Fruit fly (Drosophila melanogaster) whole organism, embryonic: ENCODE data around the gene mRpL10.

Source experiments
- Antp ChIP-seq: fragments of 200-800 bp; sonication (Bioruptor generic); optimal IDR thresholded peaks from 3 replicates; lab custom pipeline; 2016; ENCODE audit warnings: missing biosample characterization, missing genetic modification characterization
- B-H2 ChIP-seq: fragments of 200-800 bp; sonication (Bioruptor generic); optimal IDR thresholded peaks from 2 replicates; lab custom pipeline; 2018; ENCODE audit warnings: missing biosample characterization, mild to moderate bottlenecking, missing genetic modification characterization
- BEAF-32 ChIP-seq: fragments of 200-800 bp; sonication (Bioruptor generic); optimal IDR thresholded peaks from 3 replicates; lab custom pipeline; 2017; ENCODE audit warnings: missing biosample characterization, missing genetic modification characterization, mild to moderate bottlenecking, moderate library complexity, missing genetic modification reagents
- CG11247 ChIP-seq: fragments of 200-800 bp; sonication (Bioruptor generic); IDR thresholded peaks from 2 replicates; pipeline ENCODE4 v1.3.6; 2022; ENCODE audit warnings: missing biosample characterization, missing genetic modification characterization
- CG12155 ChIP-seq: fragments of 200-800 bp; sonication (Bioruptor generic); optimal IDR thresholded peaks from 3 replicates; lab custom pipeline; 2016; ENCODE audit warnings: missing biosample characterization, missing genetic modification characterization
- CG1233 ChIP-seq: fragments of 200-800 bp; sonication (Bioruptor generic); optimal IDR thresholded peaks from 4 replicates; lab custom pipeline; 2018; ENCODE audit warnings: missing biosample characterization, mild to moderate bottlenecking, missing genetic modification characterization
- CG12391 ChIP-seq: fragments of 200-800 bp; sonication (Bioruptor generic); optimal IDR thresholded peaks from 3 replicates; lab custom pipeline; 2018; ENCODE audit warnings: missing biosample characterization, mild to moderate bottlenecking, missing genetic modification characterization, moderate library complexity
- CG12659 ChIP-seq: fragments of 200-800 bp; sonication (Bioruptor generic); optimal IDR thresholded peaks from 3 replicates; lab custom pipeline; 2017; ENCODE audit warnings: mild to moderate bottlenecking, missing biosample characterization, missing genetic modification reagents, missing genetic modification characterization
- CG13296 ChIP-seq: fragments of 200-800 bp; sonication (Bioruptor generic); optimal IDR thresholded peaks from 3 replicates; lab custom pipeline; 2018; ENCODE audit warnings: missing biosample characterization, mild to moderate bottlenecking, missing genetic modification characterization
- CG17829 ChIP-seq: fragments of 200-800 bp; optimal IDR thresholded peaks from 2 replicates; lab custom pipeline; 2019; ENCODE audit warnings: missing biosample characterization, mild to moderate bottlenecking, missing genetic modification characterization, moderate library complexity
- CG2116 ChIP-seq: fragments of 200-800 bp; sonication (Bioruptor generic); optimal IDR thresholded peaks from 3 replicates; lab custom pipeline; 2018; ENCODE audit warnings: missing biosample characterization, mild to moderate bottlenecking, missing genetic modification characterization
- CG32772 ChIP-seq: fragments of 200-800 bp; sonication (Bioruptor generic); IDR thresholded peaks from 2 replicates; pipeline ENCODE4 v1.3.6; 2022; ENCODE audit warnings: missing biosample characterization, missing genetic modification characterization
- CG3407 ChIP-seq: fragments of 200-800 bp; sonication (Bioruptor generic); optimal IDR thresholded peaks from 2 replicates; lab custom pipeline; 2018; ENCODE audit warnings: missing biosample characterization, mild to moderate bottlenecking, missing genetic modification characterization
- CG3847 ChIP-seq: fragments of 200-800 bp; sonication (Bioruptor generic); IDR thresholded peaks from 2 replicates; pipeline ENCODE4 v1.3.6; 2022; ENCODE audit warnings: missing biosample characterization, missing genetic modification characterization
- CG7987 ChIP-seq: fragments of 200-800 bp; sonication (Bioruptor generic); optimal IDR thresholded peaks from 2 replicates; lab custom pipeline; 2018; ENCODE audit warnings: missing biosample characterization, mild to moderate bottlenecking, missing genetic modification characterization, moderate library complexity
- CG8924 ChIP-seq: fragments of 200-800 bp; optimal IDR thresholded peaks from 3 replicates; lab custom pipeline; 2019; ENCODE audit warnings: missing biosample characterization, mild to moderate bottlenecking, missing genetic modification characterization, moderate library complexity
- Doc2 ChIP-seq: fragments of 200-800 bp; sonication (Bioruptor generic); IDR thresholded peaks from 2 replicates; pipeline ENCODE4 v1.3.6; 2022; ENCODE audit warnings: missing biosample characterization, missing genetic modification characterization
- Ets97D ChIP-seq: fragments of 200-800 bp; sonication (Bioruptor generic); optimal IDR thresholded peaks from 3 replicates; lab custom pipeline; 2016; ENCODE audit warnings: missing biosample characterization, missing genetic modification characterization
- Fer1 ChIP-seq: fragments of 200-800 bp; sonication (Bioruptor generic); optimal IDR thresholded peaks from 2 replicates; lab custom pipeline; 2017; ENCODE audit warnings: missing biosample characterization, mild to moderate bottlenecking, missing genetic modification characterization
- Mes4 ChIP-seq: fragments of 200-800 bp; sonication (Bioruptor generic); optimal IDR thresholded peaks from 2 replicates; lab custom pipeline; 2016; ENCODE audit warnings: missing biosample characterization, missing genetic modification characterization
- Myb ChIP-seq: fragments of 200-800 bp; sonication (Bioruptor generic); optimal IDR thresholded peaks from 2 replicates; lab custom pipeline; 2016; ENCODE audit warnings: missing biosample characterization, missing genetic modification characterization
- NK7.1 ChIP-seq: fragments of 200-800 bp; sonication (Bioruptor generic); optimal IDR thresholded peaks from 3 replicates; lab custom pipeline; 2016; ENCODE audit warnings: missing biosample characterization, missing genetic modification characterization
- Nf-YC ChIP-seq: fragments of 200-800 bp; optimal IDR thresholded peaks from 3 replicates; lab custom pipeline; 2019; ENCODE audit warnings: missing biosample characterization, mild to moderate bottlenecking, missing genetic modification characterization, moderate library complexity
- PHDP ChIP-seq: fragments of 200-800 bp; sonication (Bioruptor generic); optimal IDR thresholded peaks from 3 replicates; lab custom pipeline; 2018; ENCODE audit warnings: missing biosample characterization, mild to moderate bottlenecking, missing genetic modification characterization, moderate library complexity
- Rfx ChIP-seq: fragments of 200-800 bp; sonication (Bioruptor generic); IDR thresholded peaks from 2 replicates; pipeline ENCODE4 v1.3.6; 2022; ENCODE audit warnings: missing biosample characterization, missing genetic modification characterization
- Rx ChIP-seq: fragments of 200-800 bp; sonication (Bioruptor generic); IDR thresholded peaks from 2 replicates; pipeline ENCODE4 v1.3.6; 2022; ENCODE audit warnings: missing biosample characterization, missing genetic modification characterization
- Sin3A ChIP-seq: fragments of >200 bp; optimal IDR thresholded peaks from 2 replicates; lab custom pipeline; 2018
- Sry-δ ChIP-seq: fragments of 200-800 bp; sonication (Bioruptor generic); optimal IDR thresholded peaks from 2 replicates; lab custom pipeline; 2016; ENCODE audit warnings: missing biosample characterization, missing genetic modification characterization
- Vsx1 ChIP-seq: fragments of 200-800 bp; sonication (Bioruptor generic); optimal IDR thresholded peaks from 2 replicates; lab custom pipeline; 2017; ENCODE audit warnings: missing biosample characterization, mild to moderate bottlenecking, missing genetic modification characterization, missing genetic modification reagents
- al ChIP-seq: fragments of 200-800 bp; sonication (Bioruptor generic); IDR thresholded peaks from 2 replicates; pipeline ENCODE4 v1.3.6; 2022; ENCODE audit warnings: missing biosample characterization, missing genetic modification characterization
- ap ChIP-seq: fragments of 200-800 bp; sonication (Bioruptor generic); IDR thresholded peaks from 2 replicates; pipeline ENCODE4 v1.3.6; 2022; ENCODE audit warnings: missing biosample characterization, missing genetic modification characterization
- bsh ChIP-seq, 2 experiments: fragments of 200-800 bp; sonication (Bioruptor generic); optimal IDR thresholded peaks; 2 replicates each; lab custom pipeline; 2017 to 2018; ENCODE audit warnings: mild to moderate bottlenecking in 2 of 2, missing biosample characterization in 2 of 2, missing genetic modification characterization in 2 of 2, moderate library complexity in 1 of 2
- caup ChIP-seq: fragments of 200-800 bp; sonication (Bioruptor generic); optimal IDR thresholded peaks from 3 replicates; lab custom pipeline; 2017; ENCODE audit warnings: missing biosample characterization, mild to moderate bottlenecking, missing genetic modification characterization, moderate library complexity; ENCODE audit not compliant: severe bottlenecking
- cg ChIP-seq: fragments of 200-800 bp; sonication (Bioruptor generic); optimal IDR thresholded peaks from 3 replicates; lab custom pipeline; 2019; ENCODE audit warnings: missing biosample characterization, mild to moderate bottlenecking, missing genetic modification characterization, moderate library complexity
- chn ChIP-seq: fragments of 200-800 bp; sonication (Bioruptor generic); optimal IDR thresholded peaks from 2 replicates; lab custom pipeline; 2016; ENCODE audit warnings: missing biosample characterization, missing genetic modification characterization
- cwo ChIP-seq: fragments of 200-800 bp; sonication (Bioruptor generic); optimal IDR thresholded peaks from 3 replicates; lab custom pipeline; 2017; ENCODE audit warnings: missing biosample characterization, missing genetic modification characterization, mild to moderate bottlenecking, moderate library complexity, missing genetic modification reagents
- dm ChIP-seq: fragments of 200-800 bp; sonication (Bioruptor generic); optimal IDR thresholded peaks from 3 replicates; lab custom pipeline; 2016; ENCODE audit warnings: missing biosample characterization, missing genetic modification characterization
- dpn ChIP-seq, 2 experiments: fragments of 200-800 bp; sonication (Bioruptor generic); optimal IDR thresholded peaks; 3 replicates each; lab custom pipeline; 2016; ENCODE audit warnings: missing biosample characterization in 2 of 2, missing genetic modification characterization in 2 of 2
- en ChIP-seq: fragments of 200-800 bp; sonication (Bioruptor generic); optimal IDR thresholded peaks from 2 replicates; lab custom pipeline; 2016; ENCODE audit warnings: missing biosample characterization, missing genetic modification characterization
- ewg ChIP-seq: fragments of 200-800 bp; sonication (Bioruptor generic); optimal IDR thresholded peaks from 3 replicates; lab custom pipeline; 2017; ENCODE audit warnings: mild to moderate bottlenecking, missing biosample characterization, missing genetic modification reagents, missing genetic modification characterization
- grn ChIP-seq: fragments of 200-800 bp; sonication (Bioruptor generic); optimal IDR thresholded peaks from 3 replicates; lab custom pipeline; 2017; ENCODE audit warnings: missing biosample characterization, missing genetic modification characterization
- gro ChIP-seq: fragments of 200-800 bp; sonication (Bioruptor generic); optimal IDR thresholded peaks from 2 replicates; lab custom pipeline; 2016; ENCODE audit warnings: missing biosample characterization, missing genetic modification characterization
- hkb ChIP-seq, 2 experiments: fragments of 200-800 bp in 1 of 2; fragments of >200 bp in 1 of 2; sonication (Bioruptor generic) in 1 of 2; IDR thresholded peaks in 1 of 2; optimal IDR thresholded peaks in 1 of 2; 2 replicates each; pipeline versions ENCODE4 v1.3.6 to Lab custom; 2017 to 2022; ENCODE audit warnings: missing biosample characterization in 1 of 2, missing genetic modification characterization in 1 of 2
- lilli ChIP-seq: fragments of 200-800 bp; sonication (Bioruptor generic); optimal IDR thresholded peaks from 3 replicates; lab custom pipeline; 2016; ENCODE audit warnings: missing biosample characterization, missing genetic modification characterization
- nerfin-1 ChIP-seq: fragments of 200-800 bp; sonication (Bioruptor generic); optimal IDR thresholded peaks from 3 replicates; lab custom pipeline; 2019; ENCODE audit warnings: missing biosample characterization, mild to moderate bottlenecking, missing genetic modification characterization, moderate library complexity
- nom ChIP-seq: fragments of 200-800 bp; sonication (Bioruptor generic); optimal IDR thresholded peaks from 2 replicates; lab custom pipeline; 2017; ENCODE audit warnings: missing biosample characterization, missing genetic modification characterization, mild to moderate bottlenecking, moderate library complexity, missing genetic modification reagents
- ranshi ChIP-seq: fragments of 200-800 bp; sonication (Bioruptor generic); IDR thresholded peaks from 2 replicates; pipeline ENCODE4 v1.3.6; 2022; ENCODE audit warnings: missing biosample characterization, missing genetic modification characterization
- sd ChIP-seq: fragments of 200-800 bp; sonication (Bioruptor generic); optimal IDR thresholded peaks from 3 replicates; lab custom pipeline; 2018; ENCODE audit warnings: missing biosample characterization, mild to moderate bottlenecking, missing genetic modification characterization, moderate library complexity
- slp2 ChIP-seq: fragments of 200-800 bp; sonication (Bioruptor generic); optimal IDR thresholded peaks from 2 replicates; lab custom pipeline; 2016; ENCODE audit warnings: missing biosample characterization, missing genetic modification characterization
- sqz ChIP-seq: fragments of 200-800 bp; sonication (Bioruptor generic); optimal IDR thresholded peaks from 3 replicates; lab custom pipeline; 2018; ENCODE audit warnings: missing biosample characterization, mild to moderate bottlenecking, missing genetic modification characterization
- stwl ChIP-seq: fragments of 200-800 bp; sonication (Bioruptor generic); optimal IDR thresholded peaks from 3 replicates; lab custom pipeline; 2018; ENCODE audit warnings: missing biosample characterization, mild to moderate bottlenecking, missing genetic modification characterization, moderate library complexity

The mRpL10 gene

DNA sequence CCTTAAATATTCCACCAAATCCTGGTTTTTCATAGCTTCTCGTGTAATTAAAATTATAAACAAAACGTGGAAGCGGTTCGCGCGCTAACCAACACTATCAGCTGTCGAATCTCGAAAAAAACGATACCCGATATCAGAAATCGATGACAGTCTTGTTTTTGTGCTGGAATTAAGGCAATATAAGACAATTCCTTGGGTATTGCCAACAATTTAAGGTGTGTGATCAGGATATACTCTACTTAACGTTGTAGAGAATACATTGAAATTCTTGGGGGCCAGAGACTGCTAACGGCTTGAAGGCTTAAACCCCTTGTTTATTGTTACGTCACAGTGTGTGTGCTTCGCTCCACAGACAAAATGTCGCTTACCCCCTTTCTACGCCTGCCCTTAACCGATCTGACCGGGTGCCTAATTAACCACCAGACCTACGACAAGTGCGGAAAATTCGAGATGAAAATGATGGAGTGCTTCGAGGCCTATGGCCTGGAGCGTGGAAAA lies 48.3 kb upstream of the mRpL10 start, which contains the start of gene Pus10 (continued):
- peak; percentile 2 for TF ChIP-seq cg (GFP tag; lab: Kevin White, UChicago)
- peak; percentile 14 for TF ChIP-seq CG7987 (GFP tag; lab: Kevin White, UChicago)
- TF ChIP-seq Rx (GFP tag; lab: Robert Waterston, UW) = no peak
- TF ChIP-seq Fer1 (GFP tag; lab: Kevin White, UChicago) = peak; percentile 29
- TF ChIP-seq gro (GFP tag; lab: Kevin White, UChicago) = peak; percentile 17
- peak; percentile 13 for TF ChIP-seq ewg (GFP tag; lab: Kevin White, UChicago)
- peak; percentile 12 for TF ChIP-seq CG13296 (GFP tag; lab: Kevin White, UChicago)
- no peak for TF ChIP-seq en (GFP tag; lab: Kevin White, UChicago)
- peak; percentile 50 for TF ChIP-seq Vsx1 (GFP tag; lab: Kevin White, UChicago)
- no peak for TF ChIP-seq slp2 (GFP tag; lab: Kevin White, UChicago)
- TF ChIP-seq Ets97D = peak; percentile 27
- TF ChIP-seq Sry-δ (GFP tag; lab: Kevin White, UChicago) = peak; percentile 40
- TF ChIP-seq nerfin-1 (tag; lab: Kevin White, UChicago) = peak; percentile 61
- no peak for TF ChIP-seq CG1233 (GFP tag; lab: Kevin White, UChicago)
- peak; percentile 64 for TF ChIP-seq stwl (tag; lab: Kevin White, UChicago)
- no peak for TF ChIP-seq al
- TF ChIP-seq CG12155 (GFP tag; lab: Kevin White, UChicago) = peak; percentile 8
- TF ChIP-seq dm (GFP tag; lab: Kevin White, UChicago) = peak; percentile 82
- TF ChIP-seq CG8924 (tag; lab: Kevin White, UChicago) = peak; percentile 65
- no peak for TF ChIP-seq CG3407 (GFP tag; lab: Kevin White, UChicago)
- no peak for TF ChIP-seq ap (GFP tag; lab: Robert Waterston, UW)
- no peak for TF ChIP-seq CG11247
- peak; percentile 25 for TF ChIP-seq CG12659 (GFP tag; lab: Kevin White, UChicago)
- TF ChIP-seq sqz (GFP tag; lab: Kevin White, UChicago) = peak; percentile 99
- TF ChIP-seq PHDP (tag; lab: Kevin White, UChicago) = peak; percentile 2
- peak; percentile 18 for TF ChIP-seq lilli (GFP tag; lab: Kevin White, UChicago)
- peak; percentile 16 for TF ChIP-seq caup
- TF ChIP-seq dpn (GFP tag; optimal IDR thresholded peaks at IDR 0.05; lab: Kevin White, UChicago) = peak in 1 of 2 experiments; percentile 0
- peak; percentile 12 for TF ChIP-seq Myb (GFP tag; lab: Kevin White, UChicago)
- peak in 1 of 2 experiments; percentile 10 for TF ChIP-seq bsh (GFP tag; optimal IDR thresholded peaks at IDR 0.05; lab: Kevin White, UChicago)
- TF ChIP-seq CG2116 (GFP tag; lab: Kevin White, UChicago) = peak; percentile 39
- TF ChIP-seq Sin3A (lab: Kevin White, UChicago) = peak; percentile 20
- TF ChIP-seq Nf-YC (tag; lab: Kevin White, UChicago) = peak; percentile 1
- no peak for TF ChIP-seq grn (GFP tag; lab: Kevin White, UChicago)
- TF ChIP-seq CG12391 (tag; lab: Kevin White, UChicago) = peak; percentile 2
- peak; percentile 21 for TF ChIP-seq nom (GFP tag; lab: Kevin White, UChicago)
- TF ChIP-seq BEAF-32 (GFP tag; lab: Kevin White, UChicago) = peak; percentile 23
- peak; percentile 47 for TF ChIP-seq chn (GFP tag; lab: Kevin White, UChicago)
- peak; percentile 68 for TF ChIP-seq B-H2 (GFP tag; lab: Kevin White, UChicago)
- TF ChIP-seq, all 482 proteins: peak for 56

dm6 chr2L:155994-156393 lies 47.6 kb upstream of the mRpL10 start, which contains the start of gene CG3436:
CG3436 (plus strand) TSS chr2L:156029.
- TF ChIP-seq Mes4 (GFP tag; lab: Kevin White, UChicago) = no peak
- no peak for TF ChIP-seq Doc2
- peak; percentile 15 for TF ChIP-seq CG17829 (tag; lab: Kevin White, UChicago)
- no peak for TF ChIP-seq cwo (GFP tag; lab: Kevin White, UChicago)
- TF ChIP-seq Rfx (GFP tag; lab: Robert Waterston, UW) = no peak
- no peak for TF ChIP-seq ranshi (GFP tag; lab: Robert Waterston, UW)
- peak; percentile 49 for TF ChIP-seq sd (tag; lab: Kevin White, UChicago)
- no peak for TF ChIP-seq Antp
- no peak for TF ChIP-seq CG3847 (GFP tag; lab: Robert Waterston, UW)
- no peak for TF ChIP-seq NK7.1 (GFP tag; lab: Kevin White, UChicago)
- TF ChIP-seq CG32772 (GFP tag; lab: Robert Waterston, UW) = no peak
- peak; percentile 42 for TF ChIP-seq hkb (optimal IDR thresholded peaks at IDR 0.05; lab: Kevin White, UChicago)
- TF ChIP-seq hkb (GFP tag; IDR thresholded peaks at IDR 0.05; lab: Robert Waterston, UW) = no peak
